Worm (Caenorhabditis elegans) whole organism, mixed stage, embryonic: ENCODE data around the gene C39E9.12.
A peak's percentile ranks its signal among the peaks of the same experiment; 100 is the strongest.

ENCODE experiments used
- M03D4.4 ChIP-seq: sonication (generic microtip); optimal IDR thresholded peaks from 2 replicates; lab custom pipeline; 2017; ENCODE audit warnings: mild to moderate bottlenecking, missing genetic modification characterization, missing compliant biosample characterization
- bed-3 ChIP-seq: fragments of 200-800 bp; sonication (Bioruptor generic); optimal IDR thresholded peaks from 3 replicates; lab custom pipeline; 2018; ENCODE audit warnings: mild to moderate bottlenecking, missing genetic modification characterization, moderate library complexity, missing compliant biosample characterization
- blmp-1 ChIP-seq: fragments of 150-350 bp; optimal IDR thresholded peaks from 2 replicates; lab custom pipeline; 2014; ENCODE audit warnings: missing biosample characterization, missing genetic modification characterization
- ceh-39 ChIP-seq: fragments of 150-350 bp; optimal IDR thresholded peaks from 2 replicates; lab custom pipeline; 2014; ENCODE audit warnings: missing biosample characterization, missing genetic modification characterization
- ceh-43 ChIP-seq: fragments of 200-800 bp; sonication (Bioruptor generic); optimal IDR thresholded peaks from 2 replicates; lab custom pipeline; 2018; ENCODE audit warnings: mild to moderate bottlenecking, missing genetic modification characterization, moderate library complexity, missing compliant biosample characterization
- ceh-83 ChIP-seq: fragments of 200-800 bp; sonication (Bioruptor generic); optimal IDR thresholded peaks from 2 replicates; lab custom pipeline; 2018; ENCODE audit warnings: mild to moderate bottlenecking, missing genetic modification characterization, missing compliant biosample characterization
- ces-1 ChIP-seq: fragments of 150-350 bp; optimal IDR thresholded peaks from 2 replicates; lab custom pipeline; 2014; ENCODE audit warnings: missing biosample characterization, missing genetic modification reagents, missing genetic modification characterization
- cnd-1 ChIP-seq: fragments of 200-800 bp; sonication (Bioruptor generic); optimal IDR thresholded peaks from 2 replicates; lab custom pipeline; 2018; ENCODE audit warnings: mild to moderate bottlenecking, missing genetic modification characterization, missing compliant biosample characterization
- drap-1 ChIP-seq: fragments of 200-800 bp; sonication (Bioruptor generic); optimal IDR thresholded peaks from 3 replicates; lab custom pipeline; 2018; ENCODE audit warnings: mild to moderate bottlenecking, missing genetic modification characterization, missing compliant biosample characterization
- elt-1 ChIP-seq: sonication (generic microtip); optimal IDR thresholded peaks from 2 replicates; lab custom pipeline; 2017; ENCODE audit warnings: missing genetic modification characterization, mild to moderate bottlenecking, missing compliant biosample characterization, antibody characterized with exemption, moderate library complexity, borderline replicate concordance; ENCODE audit not compliant: insufficient read depth
- elt-3 ChIP-seq: fragments of 150-350 bp; optimal IDR thresholded peaks from 2 replicates; lab custom pipeline; 2014; ENCODE audit warnings: missing biosample characterization, missing genetic modification characterization
- flh-1 ChIP-seq: fragments of 200-800 bp; sonication (Bioruptor generic); optimal IDR thresholded peaks from 2 replicates; lab custom pipeline; 2018; ENCODE audit warnings: mild to moderate bottlenecking, missing genetic modification characterization, moderate library complexity, missing compliant biosample characterization
- ham-2 ChIP-seq: fragments of 200-800 bp; sonication (Bioruptor generic); optimal IDR thresholded peaks from 2 replicates; lab custom pipeline; 2018; ENCODE audit warnings: mild to moderate bottlenecking, missing genetic modification characterization, missing compliant biosample characterization
- hlh-1 ChIP-seq: fragments of 150-350 bp; optimal IDR thresholded peaks from 2 replicates; lab custom pipeline; 2014; ENCODE audit warnings: missing biosample characterization, missing genetic modification reagents, missing genetic modification characterization
- lin-13 ChIP-seq: fragments of 150-350 bp; optimal IDR thresholded peaks from 2 replicates; lab custom pipeline; 2014; ENCODE audit warnings: missing biosample characterization, missing genetic modification characterization
- lin-32 ChIP-seq: fragments of 200-800 bp; sonication (Bioruptor generic); optimal IDR thresholded peaks from 2 replicates; lab custom pipeline; 2018; ENCODE audit warnings: mild to moderate bottlenecking, missing genetic modification characterization, missing compliant biosample characterization
- lsy-2 ChIP-seq: fragments of 150-350 bp; optimal IDR thresholded peaks from 2 replicates; lab custom pipeline; 2014; ENCODE audit warnings: missing biosample characterization, missing genetic modification characterization
- mab-5 ChIP-seq: fragments of 150-350 bp; optimal IDR thresholded peaks from 2 replicates; lab custom pipeline; 2014; ENCODE audit warnings: missing biosample characterization, missing genetic modification characterization
- mep-1 ChIP-seq: fragments of 150-350 bp; optimal IDR thresholded peaks from 2 replicates; lab custom pipeline; 2017; ENCODE audit warnings: missing biosample characterization, missing genetic modification reagents, missing genetic modification characterization, inconsistent platforms
- mls-2 ChIP-seq: sonication (generic microtip); optimal IDR thresholded peaks from 2 replicates; lab custom pipeline; 2016; ENCODE audit warnings: mild to moderate bottlenecking, missing genetic modification characterization, moderate library complexity, missing compliant biosample characterization
- nhr-12 ChIP-seq: fragments of 150-350 bp; optimal IDR thresholded peaks from 2 replicates; lab custom pipeline; 2014; ENCODE audit warnings: missing biosample characterization, missing genetic modification characterization
- nhr-2 ChIP-seq: fragments of 150-350 bp; optimal IDR thresholded peaks from 2 replicates; lab custom pipeline; 2014; ENCODE audit warnings: missing biosample characterization, missing genetic modification characterization
- nhr-237 ChIP-seq: fragments of 150-350 bp; optimal IDR thresholded peaks from 2 replicates; lab custom pipeline; 2014; ENCODE audit warnings: missing biosample characterization, missing genetic modification characterization
- nhr-28 ChIP-seq: fragments of 150-350 bp; optimal IDR thresholded peaks from 2 replicates; lab custom pipeline; 2014; ENCODE audit warnings: missing biosample characterization, missing genetic modification characterization
- nhr-76 ChIP-seq: sonication (generic microtip); optimal IDR thresholded peaks from 2 replicates; lab custom pipeline; 2017; ENCODE audit warnings: missing biosample characterization, missing genetic modification characterization
- pha-4 ChIP-seq: fragments of 150-350 bp; optimal IDR thresholded peaks from 2 replicates; lab custom pipeline; 2018; ENCODE audit warnings: missing biosample characterization, missing genetic modification reagents, missing genetic modification characterization
- sem-2 ChIP-seq: fragments of 200-800 bp; sonication (Bioruptor generic); optimal IDR thresholded peaks from 2 replicates; lab custom pipeline; 2018; ENCODE audit warnings: mild to moderate bottlenecking, missing genetic modification characterization, missing compliant biosample characterization
- snpc-4 ChIP-seq: fragments of 150-350 bp; optimal IDR thresholded peaks from 2 replicates; lab custom pipeline; 2014; ENCODE audit warnings: missing biosample characterization, missing genetic modification characterization
- sptf-1 ChIP-seq: sonication (generic microtip); optimal IDR thresholded peaks from 2 replicates; lab custom pipeline; 2017; ENCODE audit warnings: mild to moderate bottlenecking, missing genetic modification characterization, moderate library complexity, missing compliant biosample characterization
- tbx-8 ChIP-seq: fragments of 200-800 bp; sonication (Bioruptor generic); optimal IDR thresholded peaks from 2 replicates; lab custom pipeline; 2018; ENCODE audit warnings: mild to moderate bottlenecking, missing genetic modification characterization, moderate library complexity, missing compliant biosample characterization
- unc-120 ChIP-seq: sonication (generic microtip); optimal IDR thresholded peaks from 2 replicates; lab custom pipeline; 2017; ENCODE audit warnings: missing genetic modification characterization, missing compliant biosample characterization; ENCODE audit not compliant: poor library complexity, severe bottlenecking
- unc-39 ChIP-seq: fragments of 150-350 bp; optimal IDR thresholded peaks from 2 replicates; lab custom pipeline; 2014; ENCODE audit warnings: missing biosample characterization, missing genetic modification characterization
- unc-62 ChIP-seq: fragments of 150-350 bp; optimal IDR thresholded peaks from 2 replicates; lab custom pipeline; 2014; ENCODE audit warnings: missing biosample characterization, missing genetic modification reagents, missing genetic modification characterization
- zip-8 ChIP-seq: fragments of 150-350 bp; optimal IDR thresholded peaks from 2 replicates; lab custom pipeline; 2014; ENCODE audit warnings: missing biosample characterization, missing genetic modification characterization

C39E9.12 gene

ce11 chrIV:13093677-13094076 lies at the start of gene C39E9.12, which contains the start of gene prcc-1:
Gene C39E9.12, plus strand, starts transcription at chrIV:13094007.
Gene prcc-1, minus strand, starts transcription at chrIV:13093795.
- TF ChIP-seq nhr-237 (tag; lab: Kevin White, UChicago), result peak; percentile 70
- TF ChIP-seq zip-8, result no peak
- TF ChIP-seq elt-3 (tag; lab: Kevin White, UChicago), result no peak
- no peak for TF ChIP-seq elt-1 (tag; lab: Kevin White, UChicago)
- no peak for TF ChIP-seq lin-32 (GFP tag; lab: Kevin White, UChicago)
- TF ChIP-seq ces-1 (GFP tag; lab: Kevin White, UChicago), result no peak
- TF ChIP-seq lsy-2 (tag; lab: Kevin White, UChicago), result peak; percentile 71
- no peak for TF ChIP-seq unc-120
- TF ChIP-seq unc-62 (GFP tag; lab: Kevin White, UChicago), result peak; percentile 33
- TF ChIP-seq pha-4 (tag; lab: Kevin White, UChicago), result peak; percentile 25
- TF ChIP-seq ceh-39 (tag; lab: Kevin White, UChicago), result peak; percentile 76
- TF ChIP-seq drap-1 (GFP tag; lab: Kevin White, UChicago), result no peak
- no peak for TF ChIP-seq bed-3 (GFP tag; lab: Kevin White, UChicago)
- TF ChIP-seq nhr-2 (tag; lab: Kevin White, UChicago), result no peak
- no peak for TF ChIP-seq cnd-1
- no peak for TF ChIP-seq nhr-28 (tag; lab: Kevin White, UChicago)
- peak; percentile 61 for TF ChIP-seq hlh-1 (tag; lab: Kevin White, UChicago)
- TF ChIP-seq blmp-1 (tag; lab: Kevin White, UChicago), result no peak
- no peak for TF ChIP-seq sem-2 (GFP tag; lab: Kevin White, UChicago)
- TF ChIP-seq tbx-8 (GFP tag; lab: Kevin White, UChicago), result no peak
- peak; percentile 68 for TF ChIP-seq mep-1 (tag; lab: Kevin White, UChicago)
- TF ChIP-seq ceh-43 (GFP tag; lab: Kevin White, UChicago), result no peak
- no peak for TF ChIP-seq mls-2 (tag; lab: Kevin White, UChicago)
- TF ChIP-seq nhr-76 (tag; lab: Kevin White, UChicago), result no peak
- TF ChIP-seq snpc-4 (tag; lab: Kevin White, UChicago), result no peak

- TF ChIP-seq tbx-8 (GFP tag; lab: Kevin White, UChicago) (no peak), mls-2 (tag; lab: Kevin White, UChicago) (no peak), mab-5 (tag; lab: Kevin White, UChicago) (no peak), cnd-1 (no peak), nhr-2 (tag; lab: Kevin White, UChicago) (no peak), blmp-1 (tag; lab: Kevin White, UChicago) (no peak), ceh-39 (tag; lab: Kevin White, UChicago) (no peak), drap-1 (GFP tag; lab: Kevin White, UChicago) (no peak)
Measured at ce11 chrIV:13044980-13045379, 48.8 kb upstream of the C39E9.12 start.

ce11 chrIV:13046848-13047247 lies 47.0 kb upstream of the C39E9.12 start, which contains the start of gene scl-9:
Gene scl-9, plus strand, starts transcription at chrIV:13047148.
- TF ChIP-seq elt-3 (tag; lab: Kevin White, UChicago) (no peak), ceh-43 (GFP tag; lab: Kevin White, UChicago) (no peak), sptf-1 (no peak), bed-3 (GFP tag; lab: Kevin White, UChicago) (no peak), M03D4.4 (no peak), nhr-12 (no peak), lin-13 (tag; lab: Kevin White, UChicago) (no peak), pha-4 (tag; lab: Kevin White, UChicago) (no peak), hlh-1 (tag; lab: Kevin White, UChicago) (no peak), sem-2 (GFP tag; lab: Kevin White, UChicago) (no peak)

ce11 chrIV:13048157-13048556 lies 45.6 kb upstream of the C39E9.12 start, which contains the start of gene scl-10:
Gene scl-10, plus strand, starts transcription at chrIV:13048457.
- TF ChIP-seq ceh-43 (GFP tag; lab: Kevin White, UChicago) (no peak), sem-2 (GFP tag; lab: Kevin White, UChicago) (no peak), ces-1 (GFP tag; lab: Kevin White, UChicago) (no peak), nhr-76 (tag; lab: Kevin White, UChicago) (no peak), ham-2 (no peak), unc-62 (GFP tag; lab: Kevin White, UChicago) (no peak), nhr-237 (tag; lab: Kevin White, UChicago) (no peak), lin-13 (tag; lab: Kevin White, UChicago) (no peak), flh-1 (GFP tag; lab: Kevin White, UChicago) (no peak), unc-39 (tag; lab: Kevin White, UChicago) (no peak), lsy-2 (tag; lab: Kevin White, UChicago) (no peak), pha-4 (tag; lab: Kevin White, UChicago) (no peak), lin-32 (GFP tag; lab: Kevin White, UChicago) (no peak), ceh-83 (GFP tag; lab: Kevin White, UChicago) (no peak), elt-1 (tag; lab: Kevin White, UChicago) (no peak), tbx-8 (GFP tag; lab: Kevin White, UChicago) (no peak), mep-1 (tag; lab: Kevin White, UChicago) (no peak), unc-120 (no peak), mls-2 (tag; lab: Kevin White, UChicago) (no peak), drap-1 (GFP tag; lab: Kevin White, UChicago) (no peak)
